Worm (Caenorhabditis elegans) whole organism, L2 larva: ENCODE data around the gene srx-86.

ENCODE experiments used
- C34F6.9 ChIP-seq: fragments of 150-350 bp; optimal IDR thresholded peaks from 2 replicates; lab custom pipeline; 2014; ENCODE audit warnings: missing biosample characterization, missing genetic modification characterization
- F13H6.1 ChIP-seq: sonication (generic microtip); optimal IDR thresholded peaks from 2 replicates; lab custom pipeline; 2016; ENCODE audit warnings: missing genetic modification characterization, missing compliant biosample characterization
- R02D3.7 ChIP-seq: fragments of 150-350 bp; optimal IDR thresholded peaks from 2 replicates; lab custom pipeline; 2014; ENCODE audit warnings: missing biosample characterization, missing genetic modification characterization
- Y55F3AM.14 ChIP-seq: fragments of 200-800 bp; sonication (Bioruptor generic); optimal IDR thresholded peaks from 2 replicates; lab custom pipeline; 2018; ENCODE audit warnings: mild to moderate bottlenecking, missing genetic modification characterization, missing compliant biosample characterization
- ZK546.5 ChIP-seq: sonication (generic microtip); optimal IDR thresholded peaks from 2 replicates; lab custom pipeline; 2017; ENCODE audit warnings: missing biosample characterization, missing genetic modification characterization
- alr-1 ChIP-seq: fragments of 150-350 bp; optimal IDR thresholded peaks from 2 replicates; lab custom pipeline; 2014; ENCODE audit warnings: missing biosample characterization, missing genetic modification characterization
- aly-2 ChIP-seq: fragments of 150-350 bp; optimal IDR thresholded peaks from 2 replicates; lab custom pipeline; 2014; ENCODE audit warnings: missing biosample characterization, missing genetic modification characterization
- blmp-1 ChIP-seq: sonication (generic microtip); optimal IDR thresholded peaks from 2 replicates; lab custom pipeline; 2017; ENCODE audit warnings: missing genetic modification characterization, mild to moderate bottlenecking, missing compliant biosample characterization, antibody characterized with exemption, moderate library complexity; ENCODE audit not compliant: insufficient read depth
- ceh-16 ChIP-seq: fragments of 150-350 bp; optimal IDR thresholded peaks from 2 replicates; lab custom pipeline; 2014; ENCODE audit warnings: missing biosample characterization, missing genetic modification characterization
- ceh-82 ChIP-seq: fragments of 150-350 bp; optimal IDR thresholded peaks from 2 replicates; lab custom pipeline; 2014; ENCODE audit warnings: missing biosample characterization, missing genetic modification characterization
- crh-2 ChIP-seq: sonication (generic microtip); optimal IDR thresholded peaks from 2 replicates; lab custom pipeline; 2017; ENCODE audit warnings: missing biosample characterization, missing genetic modification characterization
- dmd-4 ChIP-seq: sonication (generic microtip); optimal IDR thresholded peaks from 2 replicates; lab custom pipeline; 2017; ENCODE audit warnings: missing biosample characterization, missing genetic modification characterization
- egl-27 ChIP-seq: sonication (generic microtip); optimal IDR thresholded peaks from 3 replicates; lab custom pipeline; 2017; ENCODE audit warnings: missing biosample characterization, missing genetic modification reagents, missing genetic modification characterization
- elt-3 ChIP-seq: sonication (generic microtip); optimal IDR thresholded peaks from 2 replicates; lab custom pipeline; 2017; ENCODE audit warnings: missing biosample characterization, missing genetic modification characterization
- fos-1 ChIP-seq: fragments of 150-350 bp; optimal IDR thresholded peaks from 2 replicates; lab custom pipeline; 2014; ENCODE audit warnings: missing biosample characterization, missing genetic modification characterization
- gmeb-1 ChIP-seq: fragments of 150-350 bp; optimal IDR thresholded peaks from 2 replicates; lab custom pipeline; 2014; ENCODE audit warnings: missing biosample characterization, missing genetic modification characterization
- lin-11 ChIP-seq: fragments of 150-350 bp; sonication (generic microtip); optimal IDR thresholded peaks from 2 replicates; lab custom pipeline; 2014; ENCODE audit warnings: missing biosample characterization, missing genetic modification characterization, inconsistent platforms, mixed read lengths
- lin-13 ChIP-seq: fragments of 150-350 bp; optimal IDR thresholded peaks from 2 replicates; lab custom pipeline; 2014; ENCODE audit warnings: missing biosample characterization, missing genetic modification reagents, missing genetic modification characterization
- lin-39 ChIP-seq: fragments of 150-350 bp; optimal IDR thresholded peaks from 2 replicates; lab custom pipeline; 2014; ENCODE audit warnings: missing biosample characterization, missing genetic modification reagents, missing genetic modification characterization
- lsy-2 ChIP-seq, 2 experiments: fragments of 150-350 bp in 1 of 2; sonication (generic microtip) in 1 of 2; optimal IDR thresholded peaks; 2 replicates each; lab custom pipeline; 2014 to 2017; ENCODE audit warnings: missing biosample characterization in 2 of 2, missing genetic modification characterization in 2 of 2
- mab-5 ChIP-seq: fragments of 150-350 bp; optimal IDR thresholded peaks from 2 replicates; lab custom pipeline; 2014; ENCODE audit warnings: missing biosample characterization, missing genetic modification characterization
- mbf-1 ChIP-seq: sonication (generic microtip); optimal IDR thresholded peaks from 2 replicates; lab custom pipeline; 2017; ENCODE audit warnings: missing biosample characterization, missing genetic modification characterization
- mdl-1 ChIP-seq, 2 experiments: fragments of 150-350 bp in 1 of 2; sonication (generic microtip) in 1 of 2; optimal IDR thresholded peaks; 2 replicates each; lab custom pipeline; 2017; ENCODE audit warnings: missing biosample characterization in 2 of 2, missing genetic modification characterization in 2 of 2
- nhr-10 ChIP-seq: sonication (generic microtip); optimal IDR thresholded peaks from 2 replicates; lab custom pipeline; 2017; ENCODE audit warnings: missing biosample characterization, missing genetic modification characterization
- nhr-12 ChIP-seq: fragments of 150-350 bp; optimal IDR thresholded peaks from 2 replicates; lab custom pipeline; 2014; ENCODE audit warnings: missing biosample characterization, missing genetic modification characterization
- nhr-129 ChIP-seq: fragments of 150-350 bp; optimal IDR thresholded peaks from 2 replicates; lab custom pipeline; 2014; ENCODE audit warnings: missing biosample characterization, missing genetic modification characterization
- nhr-21 ChIP-seq: fragments of 150-350 bp; optimal IDR thresholded peaks from 2 replicates; lab custom pipeline; 2014; ENCODE audit warnings: missing biosample characterization, missing genetic modification characterization
- nhr-237 ChIP-seq: fragments of 150-350 bp; optimal IDR thresholded peaks from 2 replicates; lab custom pipeline; 2014; ENCODE audit warnings: missing biosample characterization, missing genetic modification characterization
- nhr-25 ChIP-seq: fragments of 150-350 bp; sonication (generic microtip); optimal IDR thresholded peaks from 3 replicates; lab custom pipeline; 2014; ENCODE audit warnings: missing biosample characterization, missing genetic modification characterization
- nhr-6 ChIP-seq: fragments of 150-350 bp; optimal IDR thresholded peaks from 2 replicates; lab custom pipeline; 2014; ENCODE audit warnings: missing biosample characterization, missing genetic modification characterization
- nhr-77 ChIP-seq: fragments of 150-350 bp; optimal IDR thresholded peaks from 2 replicates; lab custom pipeline; 2014; ENCODE audit warnings: missing biosample characterization, missing genetic modification characterization
- peb-1 ChIP-seq: fragments of 150-350 bp; optimal IDR thresholded peaks from 2 replicates; lab custom pipeline; 2014; ENCODE audit warnings: missing biosample characterization, missing genetic modification characterization
- sem-4 ChIP-seq: fragments of 150-350 bp; optimal IDR thresholded peaks from 2 replicates; lab custom pipeline; 2014; ENCODE audit warnings: missing biosample characterization, missing genetic modification reagents, missing genetic modification characterization
- skn-1 ChIP-seq: sonication (generic microtip); optimal IDR thresholded peaks from 2 replicates; lab custom pipeline; 2017; ENCODE audit warnings: missing biosample characterization, missing genetic modification characterization
- sma-3 ChIP-seq: sonication (generic microtip); optimal IDR thresholded peaks from 2 replicates; lab custom pipeline; 2016; ENCODE audit warnings: missing genetic modification reagents, missing genetic modification characterization, missing compliant biosample characterization
- sma-9 ChIP-seq, 2 experiments: fragments of 150-350 bp in 1 of 2; sonication (generic microtip) in 1 of 2; optimal IDR thresholded peaks; 2 replicates each; lab custom pipeline; 2014 to 2016; ENCODE audit warnings: missing genetic modification characterization in 2 of 2, mild to moderate bottlenecking in 1 of 2, missing biosample characterization in 1 of 2, missing compliant biosample characterization in 1 of 2, missing genetic modification reagents in 1 of 2, moderate library complexity in 1 of 2
- snpc-4 ChIP-seq: fragments of 150-350 bp; optimal IDR thresholded peaks from 2 replicates; lab custom pipeline; 2014; ENCODE audit warnings: missing biosample characterization, missing genetic modification characterization
- unc-39 ChIP-seq: fragments of 150-350 bp; optimal IDR thresholded peaks from 2 replicates; lab custom pipeline; 2014; ENCODE audit warnings: missing biosample characterization, missing genetic modification characterization
- unc-55 ChIP-seq: fragments of 150-350 bp; sonication (generic microtip); optimal IDR thresholded peaks from 3 replicates; lab custom pipeline; 2014; ENCODE audit warnings: missing biosample characterization, missing genetic modification reagents, missing genetic modification characterization
- unc-62 ChIP-seq: fragments of 150-350 bp; optimal IDR thresholded peaks from 2 replicates; lab custom pipeline; 2014; ENCODE audit warnings: missing biosample characterization, missing genetic modification reagents, missing genetic modification characterization
- zag-1 ChIP-seq: fragments of 150-350 bp; optimal IDR thresholded peaks from 2 replicates; lab custom pipeline; 2014; ENCODE audit warnings: missing biosample characterization, missing genetic modification characterization
- ztf-11 ChIP-seq: sonication (generic microtip); optimal IDR thresholded peaks from 2 replicates; lab custom pipeline; 2017; ENCODE audit warnings: missing biosample characterization, missing genetic modification characterization
- ztf-4 ChIP-seq: fragments of 150-350 bp; optimal IDR thresholded peaks from 2 replicates; lab custom pipeline; 2014; ENCODE audit warnings: missing biosample characterization, missing genetic modification characterization

The srx-86 gene

DNA sequence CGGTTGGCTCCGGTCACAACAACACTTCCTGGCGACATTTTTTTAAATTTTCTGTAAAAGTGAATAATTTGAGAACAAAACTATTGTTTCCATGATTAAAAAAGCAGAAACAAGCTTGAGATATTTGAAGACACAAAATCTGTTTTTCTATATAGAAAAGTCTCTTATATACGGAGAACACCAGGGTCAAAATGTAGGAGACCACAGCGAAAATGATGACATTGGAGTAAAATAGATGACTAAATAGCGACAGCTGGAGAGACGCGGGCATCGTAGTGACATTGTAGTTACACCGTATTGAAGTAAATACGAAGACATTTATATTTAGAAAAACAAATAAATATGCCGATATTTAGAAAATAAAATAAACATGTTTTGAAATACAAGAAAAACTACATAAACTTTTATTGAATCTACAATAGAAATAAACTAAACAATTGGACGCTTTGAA lies 46.6 kb upstream of the srx-86 start, which contains the start of gene sdz-8:
sdz-8 (minus strand) TSS at position 51 of the 451 bp plus-strand sequence.
- TF ChIP-seq sem-4 (tag; lab: Kevin White, UChicago) (no peak), nhr-12 (tag; lab: Kevin White, UChicago) (no peak), alr-1 (tag; lab: Kevin White, UChicago) (no peak), ztf-11 (tag; lab: Kevin White, UChicago) (no peak), ztf-4 (tag; lab: Kevin White, UChicago) (no peak), dmd-4 (tag; lab: Kevin White, UChicago) (no peak)

DNA sequence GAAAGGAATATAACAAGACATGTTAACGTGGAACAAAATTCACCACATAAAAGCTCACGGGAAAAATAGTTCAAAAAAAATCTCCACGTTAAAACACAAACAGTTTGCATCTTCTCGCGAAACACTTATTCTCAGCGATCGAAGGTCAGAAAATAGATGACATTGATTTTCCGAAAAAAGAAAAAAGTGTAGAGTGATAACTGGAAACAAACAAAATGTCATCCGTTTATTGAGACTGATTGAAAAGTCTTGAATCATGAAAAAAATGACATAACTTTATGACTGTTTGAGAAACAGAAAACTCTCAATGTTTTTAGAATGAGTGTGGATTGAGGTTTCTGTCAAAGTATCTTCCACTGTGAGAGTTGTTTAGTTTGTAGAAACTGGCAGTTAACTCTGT lies 45.0 kb upstream of the srx-86 start, which contains the start of gene C55A6.4:
C55A6.4 (minus strand) TSS at position 101 of the 400 bp plus-strand sequence.
- TF ChIP-seq egl-27: no peak
- no peak for TF ChIP-seq mbf-1 (tag; lab: Kevin White, UChicago)
- TF ChIP-seq nhr-21: no peak
- TF ChIP-seq nhr-10 (tag; lab: Kevin White, UChicago): no peak
- TF ChIP-seq elt-3 (tag; lab: Kevin White, UChicago): no peak
- no peak for TF ChIP-seq nhr-237 (tag; lab: Kevin White, UChicago)
- TF ChIP-seq nhr-25 (tag; lab: Kevin White, UChicago): no peak
- no peak for TF ChIP-seq crh-2 (tag; lab: Kevin White, UChicago)
- no peak for TF ChIP-seq ceh-82 (tag; lab: Kevin White, UChicago)
- TF ChIP-seq, all 48 proteins: peak for 0

DNA sequence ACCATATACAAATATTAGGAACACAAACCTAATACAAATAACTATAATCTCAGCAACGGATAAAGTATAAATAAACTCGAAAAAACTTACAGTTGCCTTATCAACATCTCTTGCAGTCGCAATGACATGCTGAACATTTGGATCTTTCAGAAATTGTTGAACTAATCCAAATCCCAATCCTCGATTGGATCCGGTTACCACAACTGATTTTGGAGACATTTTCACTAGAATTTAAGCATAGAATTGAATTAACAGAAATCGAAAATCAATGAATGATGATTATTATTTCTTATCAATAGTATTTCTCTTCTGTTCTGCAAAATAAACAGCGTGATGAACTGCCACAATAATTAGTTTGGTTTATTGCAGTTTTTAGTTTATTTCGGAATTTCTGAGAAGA lies 42.5 kb upstream of the srx-86 start, which contains the start of the genes C55A6.11 and C55A6.7:
C55A6.11 (plus strand) TSS at position 301 of the 400 bp plus-strand sequence.
C55A6.7 (minus strand) TSS at position 316 of the 400 bp plus-strand sequence.
- TF ChIP-seq blmp-1 (tag; lab: Kevin White, UChicago) (no peak), ceh-16 (tag; lab: Kevin White, UChicago) (no peak), nhr-10 (tag; lab: Kevin White, UChicago) (no peak), nhr-12 (tag; lab: Kevin White, UChicago) (no peak), peb-1 (no peak)

- TF ChIP-seq nhr-6 (tag; lab: Kevin White, UChicago): peak; percentile 49
- peak; percentile 92 for TF ChIP-seq unc-55
- peak; percentile 62 for TF ChIP-seq nhr-77 (tag; lab: Kevin White, UChicago)
- TF ChIP-seq F13H6.1: peak; percentile 86
- no peak for TF ChIP-seq ceh-82 (tag; lab: Kevin White, UChicago)
- TF ChIP-seq egl-27: peak; percentile 81
- TF ChIP-seq snpc-4 (tag; lab: Kevin White, UChicago): peak; percentile 55
- TF ChIP-seq elt-3 (tag; lab: Kevin White, UChicago): no peak
- peak; percentile 81 for TF ChIP-seq mab-5 (tag; lab: Kevin White, UChicago)
- peak; percentile 59 for TF ChIP-seq nhr-237 (tag; lab: Kevin White, UChicago)
- no peak for TF ChIP-seq skn-1
- TF ChIP-seq R02D3.7: peak; percentile 58
- peak; percentile 75 for TF ChIP-seq nhr-21
- peak; percentile 52 for TF ChIP-seq fos-1
- no peak for TF ChIP-seq ZK546.5 (tag; lab: Kevin White, UChicago)
- peak; percentile 41 for TF ChIP-seq blmp-1 (tag; lab: Kevin White, UChicago)
- no peak for TF ChIP-seq lin-39 (tag; lab: Kevin White, UChicago)
- no peak for TF ChIP-seq unc-39 (tag; lab: Kevin White, UChicago)
- peak; percentile 46 for TF ChIP-seq Y55F3AM.14 (GFP tag; lab: Kevin White, UChicago)
- peak; percentile 91 for TF ChIP-seq nhr-25 (tag; lab: Kevin White, UChicago)
- peak; percentile 37 for TF ChIP-seq ztf-4 (tag; lab: Kevin White, UChicago)
- peak in 1 of 2 experiments; percentile 60 for TF ChIP-seq mdl-1 (tag; optimal IDR thresholded peaks at IDR 0.05; lab: Kevin White, UChicago)
- TF ChIP-seq zag-1: peak; percentile 58
- no peak for TF ChIP-seq aly-2 (tag; lab: Kevin White, UChicago)
- peak; percentile 83 for TF ChIP-seq sma-3 (GFP tag; lab: Kevin White, UChicago)
- TF ChIP-seq nhr-129: peak; percentile 72
- peak; percentile 74 for TF ChIP-seq crh-2 (tag; lab: Kevin White, UChicago)
- peak; percentile 63 for TF ChIP-seq sem-4 (tag; lab: Kevin White, UChicago)
- peak; percentile 87 to 93 for TF ChIP-seq lsy-2 (tag; optimal IDR thresholded peaks at IDR 0.05; lab: Kevin White, UChicago)
- no peak for TF ChIP-seq alr-1 (tag; lab: Kevin White, UChicago)
- TF ChIP-seq nhr-12 (tag; lab: Kevin White, UChicago): peak; percentile 5
- TF ChIP-seq C34F6.9 (tag; lab: Kevin White, UChicago): peak; percentile 91
- TF ChIP-seq peb-1: no peak
- TF ChIP-seq unc-62: peak; percentile 31
- TF ChIP-seq lin-13 (GFP tag; lab: Kevin White, UChicago): peak; percentile 84
- TF ChIP-seq nhr-10 (tag; lab: Kevin White, UChicago): peak; percentile 36
- TF ChIP-seq lin-11 (tag; lab: Kevin White, UChicago): peak; percentile 79
- TF ChIP-seq sma-9 (GFP tag; optimal IDR thresholded peaks at IDR 0.05; lab: Kevin White, UChicago): peak; percentile 95
- TF ChIP-seq sma-9 (tag; optimal IDR thresholded peaks at IDR 0.05; lab: Kevin White, UChicago): no peak
- peak; percentile 99 for TF ChIP-seq gmeb-1 (tag; lab: Kevin White, UChicago)
Measured at ce11 chrV:11521448-11521847, 41.3 kb upstream of the srx-86 start, which contains the start of gene pafo-1. Gene pafo-1, plus strand, starts transcription at chrV:11521703.
